Worm (Caenorhabditis elegans) whole organism, mixed stage, embryonic: ENCODE data around the gene srsx-19.
A peak's percentile ranks its signal among the peaks of the same experiment; 100 is the strongest.

Experiments used
- M03D4.4 ChIP-seq: sonication (generic microtip); optimal IDR thresholded peaks from 2 replicates; lab custom pipeline; 2017; ENCODE audit warnings: mild to moderate bottlenecking, missing genetic modification characterization, missing compliant biosample characterization
- bed-3 ChIP-seq: fragments of 200-800 bp; sonication (Bioruptor generic); optimal IDR thresholded peaks from 3 replicates; lab custom pipeline; 2018; ENCODE audit warnings: mild to moderate bottlenecking, missing genetic modification characterization, moderate library complexity, missing compliant biosample characterization
- blmp-1 ChIP-seq: fragments of 150-350 bp; optimal IDR thresholded peaks from 2 replicates; lab custom pipeline; 2014; ENCODE audit warnings: missing biosample characterization, missing genetic modification characterization
- ceh-43 ChIP-seq: fragments of 200-800 bp; sonication (Bioruptor generic); optimal IDR thresholded peaks from 2 replicates; lab custom pipeline; 2018; ENCODE audit warnings: mild to moderate bottlenecking, missing genetic modification characterization, moderate library complexity, missing compliant biosample characterization
- ceh-83 ChIP-seq: fragments of 200-800 bp; sonication (Bioruptor generic); optimal IDR thresholded peaks from 2 replicates; lab custom pipeline; 2018; ENCODE audit warnings: mild to moderate bottlenecking, missing genetic modification characterization, missing compliant biosample characterization
- ces-1 ChIP-seq: fragments of 150-350 bp; optimal IDR thresholded peaks from 2 replicates; lab custom pipeline; 2014; ENCODE audit warnings: missing biosample characterization, missing genetic modification reagents, missing genetic modification characterization
- cnd-1 ChIP-seq: fragments of 200-800 bp; sonication (Bioruptor generic); optimal IDR thresholded peaks from 2 replicates; lab custom pipeline; 2018; ENCODE audit warnings: mild to moderate bottlenecking, missing genetic modification characterization, missing compliant biosample characterization
- drap-1 ChIP-seq: fragments of 200-800 bp; sonication (Bioruptor generic); optimal IDR thresholded peaks from 3 replicates; lab custom pipeline; 2018; ENCODE audit warnings: mild to moderate bottlenecking, missing genetic modification characterization, missing compliant biosample characterization
- elt-1 ChIP-seq: sonication (generic microtip); optimal IDR thresholded peaks from 2 replicates; lab custom pipeline; 2017; ENCODE audit warnings: missing genetic modification characterization, mild to moderate bottlenecking, missing compliant biosample characterization, antibody characterized with exemption, moderate library complexity, borderline replicate concordance; ENCODE audit not compliant: insufficient read depth
- elt-3 ChIP-seq: fragments of 150-350 bp; optimal IDR thresholded peaks from 2 replicates; lab custom pipeline; 2014; ENCODE audit warnings: missing biosample characterization, missing genetic modification characterization
- flh-1 ChIP-seq: fragments of 200-800 bp; sonication (Bioruptor generic); optimal IDR thresholded peaks from 2 replicates; lab custom pipeline; 2018; ENCODE audit warnings: mild to moderate bottlenecking, missing genetic modification characterization, moderate library complexity, missing compliant biosample characterization
- ham-2 ChIP-seq: fragments of 200-800 bp; sonication (Bioruptor generic); optimal IDR thresholded peaks from 2 replicates; lab custom pipeline; 2018; ENCODE audit warnings: mild to moderate bottlenecking, missing genetic modification characterization, missing compliant biosample characterization
- hlh-1 ChIP-seq: fragments of 150-350 bp; optimal IDR thresholded peaks from 2 replicates; lab custom pipeline; 2014; ENCODE audit warnings: missing biosample characterization, missing genetic modification reagents, missing genetic modification characterization
- lin-13 ChIP-seq: fragments of 150-350 bp; optimal IDR thresholded peaks from 2 replicates; lab custom pipeline; 2014; ENCODE audit warnings: missing biosample characterization, missing genetic modification characterization
- lin-32 ChIP-seq: fragments of 200-800 bp; sonication (Bioruptor generic); optimal IDR thresholded peaks from 2 replicates; lab custom pipeline; 2018; ENCODE audit warnings: mild to moderate bottlenecking, missing genetic modification characterization, missing compliant biosample characterization
- mab-5 ChIP-seq: fragments of 150-350 bp; optimal IDR thresholded peaks from 2 replicates; lab custom pipeline; 2014; ENCODE audit warnings: missing biosample characterization, missing genetic modification characterization
- nhr-12 ChIP-seq: fragments of 150-350 bp; optimal IDR thresholded peaks from 2 replicates; lab custom pipeline; 2014; ENCODE audit warnings: missing biosample characterization, missing genetic modification characterization
- nhr-2 ChIP-seq: fragments of 150-350 bp; optimal IDR thresholded peaks from 2 replicates; lab custom pipeline; 2014; ENCODE audit warnings: missing biosample characterization, missing genetic modification characterization
- nhr-237 ChIP-seq: fragments of 150-350 bp; optimal IDR thresholded peaks from 2 replicates; lab custom pipeline; 2014; ENCODE audit warnings: missing biosample characterization, missing genetic modification characterization
- nhr-28 ChIP-seq: fragments of 150-350 bp; optimal IDR thresholded peaks from 2 replicates; lab custom pipeline; 2014; ENCODE audit warnings: missing biosample characterization, missing genetic modification characterization
- pha-4 ChIP-seq: fragments of 150-350 bp; optimal IDR thresholded peaks from 2 replicates; lab custom pipeline; 2018; ENCODE audit warnings: missing biosample characterization, missing genetic modification reagents, missing genetic modification characterization
- sem-2 ChIP-seq: fragments of 200-800 bp; sonication (Bioruptor generic); optimal IDR thresholded peaks from 2 replicates; lab custom pipeline; 2018; ENCODE audit warnings: mild to moderate bottlenecking, missing genetic modification characterization, missing compliant biosample characterization
- snpc-4 ChIP-seq: fragments of 150-350 bp; optimal IDR thresholded peaks from 2 replicates; lab custom pipeline; 2014; ENCODE audit warnings: missing biosample characterization, missing genetic modification characterization
- sptf-1 ChIP-seq: sonication (generic microtip); optimal IDR thresholded peaks from 2 replicates; lab custom pipeline; 2017; ENCODE audit warnings: mild to moderate bottlenecking, missing genetic modification characterization, moderate library complexity, missing compliant biosample characterization
- unc-120 ChIP-seq: sonication (generic microtip); optimal IDR thresholded peaks from 2 replicates; lab custom pipeline; 2017; ENCODE audit warnings: missing genetic modification characterization, missing compliant biosample characterization; ENCODE audit not compliant: poor library complexity, severe bottlenecking
- unc-62 ChIP-seq: fragments of 150-350 bp; optimal IDR thresholded peaks from 2 replicates; lab custom pipeline; 2014; ENCODE audit warnings: missing biosample characterization, missing genetic modification reagents, missing genetic modification characterization
- zip-8 ChIP-seq: fragments of 150-350 bp; optimal IDR thresholded peaks from 2 replicates; lab custom pipeline; 2014; ENCODE audit warnings: missing biosample characterization, missing genetic modification characterization
- ztf-11 ChIP-seq: fragments of 150-350 bp; optimal IDR thresholded peaks from 2 replicates; lab custom pipeline; 2014; ENCODE audit warnings: missing biosample characterization, missing genetic modification characterization

Gene srsx-19

ce11 chrV:13926398-13926797 is 38.9 kb downstream of the srsx-19 start, which contains the start of gene srxa-12:
TSS of gene srxa-12 (plus strand) at chrV:13926698.
- TF ChIP-seq nhr-28 (no peak), sptf-1 (no peak), ham-2 (GFP tag; lab: Kevin White, UChicago) (no peak), drap-1 (GFP tag; lab: Kevin White, UChicago) (no peak), lin-13 (tag; lab: Kevin White, UChicago) (no peak), ceh-83 (GFP tag; lab: Kevin White, UChicago) (no peak), unc-62 (GFP tag; lab: Kevin White, UChicago) (no peak)
- TF ChIP-seq, all 35 proteins: peak for 0

ce11 chrV:13929503-13929902 is 42.0 kb downstream of the srsx-19 start, which contains the start of gene srxa-13:
TSS of gene srxa-13 (plus strand) at chrV:13929803.
- TF ChIP-seq unc-120 (tag; lab: Kevin White, UChicago) (no peak), cnd-1 (no peak), bed-3 (GFP tag; lab: Kevin White, UChicago) (no peak), pha-4 (tag; lab: Kevin White, UChicago) (no peak), blmp-1 (tag; lab: Kevin White, UChicago) (no peak), ceh-83 (GFP tag; lab: Kevin White, UChicago) (no peak), sem-2 (GFP tag; lab: Kevin White, UChicago) (no peak), ceh-43 (GFP tag; lab: Kevin White, UChicago) (no peak), nhr-12 (no peak), unc-62 (GFP tag; lab: Kevin White, UChicago) (no peak), elt-3 (tag; lab: Kevin White, UChicago) (no peak), drap-1 (GFP tag; lab: Kevin White, UChicago) (no peak), lin-13 (tag; lab: Kevin White, UChicago) (no peak)

- TF ChIP-seq ceh-43 (GFP tag; lab: Kevin White, UChicago) (no peak), mab-5 (no peak), unc-62 (GFP tag; lab: Kevin White, UChicago) (no peak), ztf-11 (tag; lab: Kevin White, UChicago) (no peak)
These were observed 43.8 kb downstream of the srsx-19 start, which contains the start of gene C06B3.16 for ce11 chrV:13931225-13931624. TSS of gene C06B3.16 (plus strand) at chrV:13931525.

- TF ChIP-seq hlh-1 (tag; lab: Kevin White, UChicago) (no peak), lin-32 (GFP tag; lab: Kevin White, UChicago) (no peak), flh-1 (GFP tag; lab: Kevin White, UChicago) (no peak), cnd-1 (no peak), snpc-4 (tag; lab: Kevin White, UChicago) (no peak), sem-2 (GFP tag; lab: Kevin White, UChicago) (no peak), nhr-12 (no peak), ces-1 (GFP tag; lab: Kevin White, UChicago) (no peak), nhr-237 (tag; lab: Kevin White, UChicago) (no peak), elt-3 (tag; lab: Kevin White, UChicago) (no peak), nhr-28 (no peak), zip-8 (tag; lab: Kevin White, UChicago) (no peak), nhr-2 (tag; lab: Kevin White, UChicago) (no peak), ham-2 (GFP tag; lab: Kevin White, UChicago) (no peak), elt-1 (tag; lab: Kevin White, UChicago) (no peak), bed-3 (GFP tag; lab: Kevin White, UChicago) (no peak), M03D4.4 (no peak)
These were observed 44.5 kb downstream of the srsx-19 start for ce11 chrV:13931952-13932351.

- no peak for TF ChIP-seq sptf-1
These were observed 47.1 kb downstream of the srsx-19 start, which contains the start of gene R10D12.1 for ce11 chrV:13934545-13934944. TSS of gene R10D12.1 (minus strand) at chrV:13934645.

- no peak for TF ChIP-seq nhr-28
- no peak for TF ChIP-seq flh-1 (GFP tag; lab: Kevin White, UChicago)
- TF ChIP-seq elt-3 (tag; lab: Kevin White, UChicago) = peak; percentile 31
- no peak for TF ChIP-seq drap-1 (GFP tag; lab: Kevin White, UChicago)
These were observed 48.0 kb downstream of the srsx-19 start for ce11 chrV:13935423-13935822.
